Worm (Caenorhabditis elegans) whole organism, young adult: Measurements from ENCODE around the gene B0432.8.

Experiments used
- B0019.2 ChIP-seq: fragments of 200-800 bp; sonication (Bioruptor generic); conservative IDR thresholded peaks from 2 replicates; pipeline ENCODE4 v1.3.6; 2022; ENCODE audit warnings: missing genetic modification reagents, missing genetic modification characterization, missing compliant biosample characterization
- B0336.3 ChIP-seq: fragments of 200-800 bp; sonication (Bioruptor generic); IDR thresholded peaks from 2 replicates; pipeline ENCODE4 v1.3.6; 2022; ENCODE audit warnings: missing genetic modification characterization, missing compliant biosample characterization
- C06A6.2 ChIP-seq: fragments of 200-800 bp; sonication (Bioruptor generic); conservative IDR thresholded peaks from 2 replicates; pipeline ENCODE4 v1.3.6; 2022; ENCODE audit warnings: missing genetic modification characterization, missing compliant biosample characterization
- D2030.7 ChIP-seq: fragments of 200-800 bp; sonication (Bioruptor generic); IDR thresholded peaks from 2 replicates; pipeline ENCODE4 v1.3.6; 2022; ENCODE audit warnings: missing genetic modification reagents, missing genetic modification characterization, missing compliant biosample characterization
- F23B12.7 ChIP-seq: sonication (generic microtip); optimal IDR thresholded peaks from 2 replicates; lab custom pipeline; 2017; ENCODE audit warnings: missing genetic modification characterization, mild to moderate bottlenecking, missing compliant biosample characterization, antibody characterized with exemption, moderate library complexity; ENCODE audit not compliant: insufficient read depth
- F33H1.4 ChIP-seq: fragments of 200-800 bp; sonication (Bioruptor generic); IDR thresholded peaks from 2 replicates; pipeline ENCODE4 v1.3.6; 2022; ENCODE audit warnings: missing genetic modification reagents, missing genetic modification characterization, missing compliant biosample characterization
- F49E8.2 ChIP-seq: sonication (generic microtip); optimal IDR thresholded peaks from 3 replicates; lab custom pipeline; 2017; ENCODE audit warnings: missing genetic modification characterization, mild to moderate bottlenecking, missing compliant biosample characterization, antibody characterized with exemption, moderate library complexity; ENCODE audit not compliant: insufficient read depth
- F52B5.7 ChIP-seq: sonication (generic microtip); optimal IDR thresholded peaks from 2 replicates; lab custom pipeline; 2016; ENCODE audit warnings: mild to moderate bottlenecking, missing genetic modification characterization, missing compliant biosample characterization
- K11D2.4 ChIP-seq: fragments of 200-800 bp; sonication (Bioruptor generic); IDR thresholded peaks from 2 replicates; pipeline ENCODE4 v1.3.6; 2022; ENCODE audit warnings: missing genetic modification reagents, missing genetic modification characterization, missing compliant biosample characterization
- K12H6.12 ChIP-seq: fragments of 200-800 bp; sonication (Bioruptor generic); optimal IDR thresholded peaks from 2 replicates; lab custom pipeline; 2018; ENCODE audit warnings: mild to moderate bottlenecking, missing genetic modification characterization, missing compliant biosample characterization
- T26A5.8 ChIP-seq: sonication (generic microtip); optimal IDR thresholded peaks from 2 replicates; lab custom pipeline; 2016; ENCODE audit warnings: missing genetic modification characterization, missing compliant biosample characterization
- attf-3 ChIP-seq: fragments of 200-800 bp; sonication (Bioruptor generic); conservative IDR thresholded peaks from 2 replicates; pipeline ENCODE4 v1.3.6; 2022; ENCODE audit warnings: missing genetic modification reagents, missing genetic modification characterization, missing compliant biosample characterization
- attf-6 ChIP-seq: fragments of 200-800 bp; sonication (Bioruptor generic); IDR thresholded peaks from 2 replicates; pipeline ENCODE4 v1.3.6; 2022; ENCODE audit warnings: missing genetic modification reagents, missing genetic modification characterization, missing compliant biosample characterization
- ceh-100 ChIP-seq: fragments of 200-800 bp; sonication (Bioruptor generic); IDR thresholded peaks from 2 replicates; pipeline ENCODE4 v1.3.6; 2022; ENCODE audit warnings: missing genetic modification reagents, missing genetic modification characterization, missing compliant biosample characterization
- chd-7 ChIP-seq: sonication (generic microtip); optimal IDR thresholded peaks from 2 replicates; lab custom pipeline; 2016; ENCODE audit warnings: mild to moderate bottlenecking, missing genetic modification characterization, moderate library complexity, missing compliant biosample characterization
- dox-1 ChIP-seq: fragments of 200-800 bp; sonication (Bioruptor generic); IDR thresholded peaks from 2 replicates; pipeline ENCODE4 v1.3.6; 2022; ENCODE audit warnings: missing genetic modification reagents, missing genetic modification characterization, missing compliant biosample characterization
- dpff-1 ChIP-seq: sonication (generic microtip); optimal IDR thresholded peaks from 2 replicates; lab custom pipeline; 2017; ENCODE audit warnings: mild to moderate bottlenecking, missing genetic modification characterization, missing compliant biosample characterization
- dpl-1 ChIP-seq: fragments of 150-350 bp; optimal IDR thresholded peaks from 2 replicates; lab custom pipeline; 2014; ENCODE audit warnings: missing biosample characterization, missing genetic modification reagents, missing genetic modification characterization
- efl-1 ChIP-seq: fragments of 150-350 bp; optimal IDR thresholded peaks from 2 replicates; lab custom pipeline; 2014; ENCODE audit warnings: missing biosample characterization, missing genetic modification reagents, missing genetic modification characterization
- egl-18 ChIP-seq: fragments of 200-800 bp; sonication (Bioruptor generic); IDR thresholded peaks from 2 replicates; pipeline ENCODE4 v1.3.6; 2022; ENCODE audit warnings: missing genetic modification reagents, missing genetic modification characterization, missing compliant biosample characterization
- ekl-4 ChIP-seq: fragments of 200-800 bp; sonication (Bioruptor generic); IDR thresholded peaks from 2 replicates; pipeline ENCODE4 v1.3.6; 2022; ENCODE audit warnings: missing genetic modification reagents, missing genetic modification characterization, missing compliant biosample characterization
- ets-4 ChIP-seq: fragments of 200-800 bp; sonication (Bioruptor generic); optimal IDR thresholded peaks from 2 replicates; lab custom pipeline; 2018; ENCODE audit warnings: mild to moderate bottlenecking, missing genetic modification characterization, missing compliant biosample characterization
- hlh-12 ChIP-seq: sonication (generic microtip); optimal IDR thresholded peaks from 2 replicates; lab custom pipeline; 2016; ENCODE audit warnings: missing genetic modification characterization, missing compliant biosample characterization
- let-607 ChIP-seq, 2 experiments: fragments of 200-800 bp in 1 of 2; sonication (Bioruptor generic) in 1 of 2; sonication (generic microtip) in 1 of 2; optimal IDR thresholded peaks; 2 replicates each; lab custom pipeline; 2016 to 2018; ENCODE audit warnings: mild to moderate bottlenecking in 2 of 2, missing compliant biosample characterization in 2 of 2, missing genetic modification characterization in 2 of 2, moderate library complexity in 2 of 2, missing genotype in 1 of 2
- lin-40 ChIP-seq: sonication (generic microtip); optimal IDR thresholded peaks from 2 replicates; lab custom pipeline; 2016; ENCODE audit warnings: missing genetic modification characterization, mild to moderate bottlenecking, missing compliant biosample characterization, missing genotype, missing genetic modification reagents
- lin-54 ChIP-seq: fragments of 200-800 bp; sonication (Bioruptor generic); optimal IDR thresholded peaks from 2 replicates; lab custom pipeline; 2018; ENCODE audit warnings: mild to moderate bottlenecking, missing genetic modification characterization, missing compliant biosample characterization
- lsl-1 ChIP-seq: fragments of 200-800 bp; sonication (Bioruptor generic); optimal IDR thresholded peaks from 2 replicates; lab custom pipeline; 2018; ENCODE audit warnings: mild to moderate bottlenecking, missing genetic modification characterization, moderate library complexity, missing compliant biosample characterization
- lsy-27 ChIP-seq: sonication (generic microtip); optimal IDR thresholded peaks from 2 replicates; lab custom pipeline; 2017; ENCODE audit warnings: missing genetic modification characterization, mild to moderate bottlenecking, missing compliant biosample characterization, antibody characterized with exemption, missing genotype, borderline replicate concordance; ENCODE audit not compliant: insufficient read depth
- madf-3 ChIP-seq: fragments of 200-800 bp; sonication (Bioruptor generic); IDR thresholded peaks from 2 replicates; pipeline ENCODE4 v1.3.6; 2022; ENCODE audit warnings: missing genetic modification reagents, missing genetic modification characterization, missing compliant biosample characterization
- madf-6 ChIP-seq: fragments of 200-800 bp; sonication (Bioruptor generic); IDR thresholded peaks from 2 replicates; pipeline ENCODE4 v1.3.6; 2022; ENCODE audit warnings: missing genetic modification reagents, missing genetic modification characterization, missing compliant biosample characterization
- mcd-1 ChIP-seq: fragments of 200-800 bp; sonication (Bioruptor generic); IDR thresholded peaks from 2 replicates; pipeline ENCODE4 v1.3.6; 2022; ENCODE audit warnings: missing genetic modification reagents, missing genetic modification characterization, missing compliant biosample characterization
- nfya-1 ChIP-seq: sonication (generic microtip); optimal IDR thresholded peaks from 2 replicates; lab custom pipeline; 2017; ENCODE audit warnings: antibody characterized with exemption, missing compliant biosample characterization, missing genetic modification characterization, borderline replicate concordance; ENCODE audit not compliant: insufficient read depth
- nhr-179 ChIP-seq: sonication (generic microtip); optimal IDR thresholded peaks from 2 replicates; lab custom pipeline; 2016; ENCODE audit warnings: mild to moderate bottlenecking, missing genetic modification characterization, missing compliant biosample characterization
- pbrm-1 ChIP-seq: fragments of 200-800 bp; sonication (Bioruptor generic); IDR thresholded peaks from 2 replicates; pipeline ENCODE4 v1.3.6; 2022; ENCODE audit warnings: missing genetic modification reagents, missing genetic modification characterization, missing compliant biosample characterization
- repo-1 ChIP-seq: sonication (generic microtip); optimal IDR thresholded peaks from 2 replicates; lab custom pipeline; 2017; ENCODE audit warnings: mild to moderate bottlenecking, missing genetic modification characterization, missing compliant biosample characterization
- sea-2 ChIP-seq: fragments of 200-800 bp; sonication (Bioruptor generic); IDR thresholded peaks from 2 replicates; pipeline ENCODE4 v1.3.6; 2022; ENCODE audit warnings: missing genetic modification characterization, missing compliant biosample characterization
- snpc-1.1 ChIP-seq: sonication (generic microtip); optimal IDR thresholded peaks from 2 replicates; lab custom pipeline; 2017; ENCODE audit warnings: missing genetic modification characterization, mild to moderate bottlenecking, missing compliant biosample characterization, antibody characterized with exemption, moderate library complexity, missing genotype, missing genetic modification reagents; ENCODE audit not compliant: insufficient read depth
- snpc-1.3 ChIP-seq: sonication (generic microtip); optimal IDR thresholded peaks from 2 replicates; lab custom pipeline; 2017; ENCODE audit warnings: missing genetic modification characterization, mild to moderate bottlenecking, missing compliant biosample characterization, antibody characterized with exemption, moderate library complexity, missing genotype, missing genetic modification reagents; ENCODE audit not compliant: insufficient read depth
- unc-130 ChIP-seq: sonication (generic microtip); optimal IDR thresholded peaks from 2 replicates; lab custom pipeline; 2016; ENCODE audit warnings: missing genetic modification reagents, missing genetic modification characterization, missing compliant biosample characterization
- ztf-22 ChIP-seq: fragments of 200-800 bp; sonication (Bioruptor generic); optimal IDR thresholded peaks from 2 replicates; lab custom pipeline; 2018; ENCODE audit warnings: mild to moderate bottlenecking, missing genetic modification characterization, moderate library complexity, missing compliant biosample characterization
- ztf-26 ChIP-seq: sonication (generic microtip); optimal IDR thresholded peaks from 2 replicates; lab custom pipeline; 2017; ENCODE audit warnings: missing genetic modification characterization, missing compliant biosample characterization
- ztf-28 ChIP-seq: fragments of 200-800 bp; sonication (Bioruptor generic); IDR thresholded peaks from 2 replicates; pipeline ENCODE4 v1.3.6; 2022; ENCODE audit warnings: missing genetic modification reagents, missing genetic modification characterization, missing compliant biosample characterization

The B0432.8 gene

ce11 chrII:285627-286550 is 7.4 kb upstream of the B0432.8 start, which contains the start of gene B0432.10 (continued):
- TF ChIP-seq C06A6.2 (GFP tag; lab: Robert Waterston, UW) (0 out of 2 replicates have a peak, but pooled peaks have one; percentile 32), B0019.2 (GFP tag; lab: Robert Waterston, UW) (no peak), hlh-12 (tag; lab: Kevin White, UChicago) (no peak), ztf-26 (tag; lab: Kevin White, UChicago) (peak; percentile 36), lin-54 (GFP tag; lab: Kevin White, UChicago) (peak; percentile 93), lsl-1 (GFP tag; lab: Kevin White, UChicago) (peak; percentile 28), repo-1 (tag; lab: Kevin White, UChicago) (no peak), lin-40 (tag; lab: Kevin White, UChicago) (peak; percentile 83), dpl-1 (GFP tag; lab: Kevin White, UChicago) (peak; percentile 86), mcd-1 (peak; percentile 81), snpc-1.3 (tag; lab: Kevin White, UChicago) (peak; percentile 64), attf-6 (GFP tag; lab: Robert Waterston, UW) (no peak), F49E8.2 (tag; lab: Kevin White, UChicago) (no peak), efl-1 (GFP tag; lab: Kevin White, UChicago) (peak; percentile 81), ceh-100 (GFP tag; lab: Robert Waterston, UW) (0 out of 2 replicates have a peak, but pooled peaks have one; percentile 14), F23B12.7 (tag; lab: Kevin White, UChicago) (peak; percentile 75), attf-3 (0 out of 2 replicates have a peak, but pooled peaks have one; percentile 20), D2030.7 (0 out of 2 replicates have a peak, but pooled peaks have one; percentile 48), madf-6 (peak; percentile 41; the same call in 1 of the 2 replicates), ets-4 (GFP tag; lab: Kevin White, UChicago) (no peak), ekl-4 (GFP tag; lab: Robert Waterston, UW) (peak; percentile 33; the same call in 1 of the 2 replicates), dox-1 (GFP tag; lab: Robert Waterston, UW) (peak; percentile 59), nhr-179 (tag; lab: Kevin White, UChicago) (no peak), let-607 (tag; optimal IDR thresholded peaks at IDR 0.05; lab: Kevin White, UChicago) (peak in 1 of 2 experiments; percentile 27), madf-3 (GFP tag; lab: Robert Waterston, UW) (0 out of 2 replicates have a peak, but pooled peaks have one; percentile 26), B0336.3 (GFP tag; lab: Robert Waterston, UW) (peak; percentile 56; the same call in 1 of the 2 replicates)

ce11 chrII:283594-283993 is 5.1 kb upstream of the B0432.8 start, which contains the start of gene B0432.9:
Gene B0432.9 (minus strand): TSS chrII:283694.
- TF ChIP-seq F49E8.2 (tag; lab: Kevin White, UChicago) (no peak), attf-3 (0 out of 2 replicates have a peak, but pooled peaks have one; percentile 1)

ce11 chrII:282483-282882 is 3.9 kb upstream of the B0432.8 start, which contains the start of gene trul-1:
Gene trul-1 (minus strand): TSS chrII:282583.
- TF ChIP-seq F33H1.4 (GFP tag; lab: Robert Waterston, UW), result no peak
- no peak for TF ChIP-seq lin-54 (GFP tag; lab: Kevin White, UChicago)
- no peak for TF ChIP-seq F52B5.7 (tag; lab: Kevin White, UChicago)
- no peak for TF ChIP-seq snpc-1.1
- no peak for TF ChIP-seq K11D2.4 (GFP tag; lab: Robert Waterston, UW)
- no peak for TF ChIP-seq K12H6.12 (tag; lab: Kevin White, UChicago)
- TF ChIP-seq chd-7 (tag; lab: Kevin White, UChicago), result no peak
- no peak for TF ChIP-seq sea-2
- no peak for TF ChIP-seq dpff-1
- no peak for TF ChIP-seq T26A5.8 (tag; lab: Kevin White, UChicago)
- no peak for TF ChIP-seq nfya-1 (tag; lab: Kevin White, UChicago)
- TF ChIP-seq efl-1 (GFP tag; lab: Kevin White, UChicago), result no peak
- TF ChIP-seq lsl-1 (GFP tag; lab: Kevin White, UChicago), result no peak
- no peak for TF ChIP-seq lsy-27 (tag; lab: Kevin White, UChicago)
- no peak for TF ChIP-seq ztf-22 (GFP tag; lab: Kevin White, UChicago)
- no peak for TF ChIP-seq unc-130
- no peak for TF ChIP-seq pbrm-1 (GFP tag; lab: Robert Waterston, UW)
- no peak for TF ChIP-seq ztf-28
- TF ChIP-seq egl-18 (GFP tag; lab: Robert Waterston, UW), result no peak
